Fruit fly (Drosophila melanogaster): ENCODE results near the gene sunn.

DNA sequence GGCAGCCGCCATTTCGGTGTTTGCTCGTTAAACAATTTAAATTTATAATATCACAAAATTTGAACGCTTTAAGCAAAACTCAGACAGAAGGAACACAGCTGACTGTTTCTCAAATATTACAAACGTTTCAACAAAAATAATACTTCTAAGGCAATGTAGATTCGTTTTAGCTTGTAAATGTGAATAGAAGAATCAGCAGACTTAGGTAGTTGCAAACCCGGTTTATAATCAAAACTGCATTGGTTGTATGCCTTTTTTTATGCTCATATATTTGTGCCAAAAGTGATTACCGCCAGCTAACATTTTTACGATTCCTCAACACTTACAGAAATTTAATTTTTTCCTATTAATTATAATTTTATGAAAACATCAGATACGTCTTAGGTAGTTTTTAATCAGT, 46.3 kb downstream of the sunn start, which contains the start of gene Tim13:
- TF ChIP-seq CG8159 (tag; optimal IDR thresholded peaks at IDR 0.05) (no peak), D1 (tag; optimal IDR thresholded peaks at IDR 0.05) (no peak), Ets98B (GFP tag; IDR thresholded peaks at IDR 0.05) (no peak), CG8301 (tag; optimal IDR thresholded peaks at IDR 0.05) (no peak), CG12605 (GFP tag; IDR thresholded peaks at IDR 0.05) (no peak)

Measured in whole organism, pupa.